Worm (Caenorhabditis elegans) whole organism, L4/young adult: ENCODE results near the gene vab-2.

ENCODE experiments used
- W03F9.2 ChIP-seq: fragments of 150-350 bp; optimal IDR thresholded peaks from 2 replicates; lab custom pipeline; 2014; ENCODE audit warnings: missing biosample characterization, missing genetic modification characterization
- him-1 ChIP-seq: sonication (generic microtip); optimal IDR thresholded peaks from 2 replicates; lab custom pipeline; 2016; ENCODE audit warnings: missing genotype, missing genetic modification reagents, missing genetic modification characterization, missing compliant biosample characterization

ce11 chrIV:3725361-3725760 is 41.3 kb downstream of the vab-2 start, which contains the start of gene Y37E11AM.2:
- no peak for TF ChIP-seq W03F9.2
- no peak for TF ChIP-seq him-1 (tag; lab: Kevin White, UChicago)
